Worm (Caenorhabditis elegans) whole organism, mixed stage, embryonic: ENCODE data around the gene ret-1.
A peak's percentile ranks its signal among the peaks of the same experiment; 100 is the strongest.
"Not testable (repeated sequence)": the region's sequence is repeated elsewhere in the genome, so short reads cannot be mapped to it uniquely, and the experiment has no call there.

Experiments
- M03D4.4 ChIP-seq: sonication (generic microtip); optimal IDR thresholded peaks from 2 replicates; lab custom pipeline; 2017; ENCODE audit warnings: mild to moderate bottlenecking, missing genetic modification characterization, missing compliant biosample characterization
- bed-3 ChIP-seq: fragments of 200-800 bp; sonication (Bioruptor generic); optimal IDR thresholded peaks from 3 replicates; lab custom pipeline; 2018; ENCODE audit warnings: mild to moderate bottlenecking, missing genetic modification characterization, moderate library complexity, missing compliant biosample characterization
- blmp-1 ChIP-seq: fragments of 150-350 bp; optimal IDR thresholded peaks from 2 replicates; lab custom pipeline; 2014; ENCODE audit warnings: missing biosample characterization, missing genetic modification characterization
- ceh-39 ChIP-seq: fragments of 150-350 bp; optimal IDR thresholded peaks from 2 replicates; lab custom pipeline; 2014; ENCODE audit warnings: missing biosample characterization, missing genetic modification characterization
- ceh-43 ChIP-seq: fragments of 200-800 bp; sonication (Bioruptor generic); optimal IDR thresholded peaks from 2 replicates; lab custom pipeline; 2018; ENCODE audit warnings: mild to moderate bottlenecking, missing genetic modification characterization, moderate library complexity, missing compliant biosample characterization
- ceh-83 ChIP-seq: fragments of 200-800 bp; sonication (Bioruptor generic); optimal IDR thresholded peaks from 2 replicates; lab custom pipeline; 2018; ENCODE audit warnings: mild to moderate bottlenecking, missing genetic modification characterization, missing compliant biosample characterization
- cnd-1 ChIP-seq: fragments of 200-800 bp; sonication (Bioruptor generic); optimal IDR thresholded peaks from 2 replicates; lab custom pipeline; 2018; ENCODE audit warnings: mild to moderate bottlenecking, missing genetic modification characterization, missing compliant biosample characterization
- drap-1 ChIP-seq: fragments of 200-800 bp; sonication (Bioruptor generic); optimal IDR thresholded peaks from 3 replicates; lab custom pipeline; 2018; ENCODE audit warnings: mild to moderate bottlenecking, missing genetic modification characterization, missing compliant biosample characterization
- elt-1 ChIP-seq: sonication (generic microtip); optimal IDR thresholded peaks from 2 replicates; lab custom pipeline; 2017; ENCODE audit warnings: missing genetic modification characterization, mild to moderate bottlenecking, missing compliant biosample characterization, antibody characterized with exemption, moderate library complexity, borderline replicate concordance; ENCODE audit not compliant: insufficient read depth
- elt-3 ChIP-seq: fragments of 150-350 bp; optimal IDR thresholded peaks from 2 replicates; lab custom pipeline; 2014; ENCODE audit warnings: missing biosample characterization, missing genetic modification characterization
- ham-2 ChIP-seq: fragments of 200-800 bp; sonication (Bioruptor generic); optimal IDR thresholded peaks from 2 replicates; lab custom pipeline; 2018; ENCODE audit warnings: mild to moderate bottlenecking, missing genetic modification characterization, missing compliant biosample characterization
- hlh-1 ChIP-seq: fragments of 150-350 bp; optimal IDR thresholded peaks from 2 replicates; lab custom pipeline; 2014; ENCODE audit warnings: missing biosample characterization, missing genetic modification reagents, missing genetic modification characterization
- lin-13 ChIP-seq: fragments of 150-350 bp; optimal IDR thresholded peaks from 2 replicates; lab custom pipeline; 2014; ENCODE audit warnings: missing biosample characterization, missing genetic modification characterization
- lin-32 ChIP-seq: fragments of 200-800 bp; sonication (Bioruptor generic); optimal IDR thresholded peaks from 2 replicates; lab custom pipeline; 2018; ENCODE audit warnings: mild to moderate bottlenecking, missing genetic modification characterization, missing compliant biosample characterization
- lsy-2 ChIP-seq: fragments of 150-350 bp; optimal IDR thresholded peaks from 2 replicates; lab custom pipeline; 2014; ENCODE audit warnings: missing biosample characterization, missing genetic modification characterization
- mep-1 ChIP-seq: fragments of 150-350 bp; optimal IDR thresholded peaks from 2 replicates; lab custom pipeline; 2017; ENCODE audit warnings: missing biosample characterization, missing genetic modification reagents, missing genetic modification characterization, inconsistent platforms
- mls-2 ChIP-seq: sonication (generic microtip); optimal IDR thresholded peaks from 2 replicates; lab custom pipeline; 2016; ENCODE audit warnings: mild to moderate bottlenecking, missing genetic modification characterization, moderate library complexity, missing compliant biosample characterization
- nhr-12 ChIP-seq: fragments of 150-350 bp; optimal IDR thresholded peaks from 2 replicates; lab custom pipeline; 2014; ENCODE audit warnings: missing biosample characterization, missing genetic modification characterization
- nhr-2 ChIP-seq: fragments of 150-350 bp; optimal IDR thresholded peaks from 2 replicates; lab custom pipeline; 2014; ENCODE audit warnings: missing biosample characterization, missing genetic modification characterization
- nhr-237 ChIP-seq: fragments of 150-350 bp; optimal IDR thresholded peaks from 2 replicates; lab custom pipeline; 2014; ENCODE audit warnings: missing biosample characterization, missing genetic modification characterization
- nhr-28 ChIP-seq: fragments of 150-350 bp; optimal IDR thresholded peaks from 2 replicates; lab custom pipeline; 2014; ENCODE audit warnings: missing biosample characterization, missing genetic modification characterization
- nhr-76 ChIP-seq: sonication (generic microtip); optimal IDR thresholded peaks from 2 replicates; lab custom pipeline; 2017; ENCODE audit warnings: missing biosample characterization, missing genetic modification characterization
- pha-4 ChIP-seq: fragments of 150-350 bp; optimal IDR thresholded peaks from 2 replicates; lab custom pipeline; 2018; ENCODE audit warnings: missing biosample characterization, missing genetic modification reagents, missing genetic modification characterization
- sem-2 ChIP-seq: fragments of 200-800 bp; sonication (Bioruptor generic); optimal IDR thresholded peaks from 2 replicates; lab custom pipeline; 2018; ENCODE audit warnings: mild to moderate bottlenecking, missing genetic modification characterization, missing compliant biosample characterization
- snpc-4 ChIP-seq: fragments of 150-350 bp; optimal IDR thresholded peaks from 2 replicates; lab custom pipeline; 2014; ENCODE audit warnings: missing biosample characterization, missing genetic modification characterization
- sptf-1 ChIP-seq: sonication (generic microtip); optimal IDR thresholded peaks from 2 replicates; lab custom pipeline; 2017; ENCODE audit warnings: mild to moderate bottlenecking, missing genetic modification characterization, moderate library complexity, missing compliant biosample characterization
- tbx-8 ChIP-seq: fragments of 200-800 bp; sonication (Bioruptor generic); optimal IDR thresholded peaks from 2 replicates; lab custom pipeline; 2018; ENCODE audit warnings: mild to moderate bottlenecking, missing genetic modification characterization, moderate library complexity, missing compliant biosample characterization
- unc-120 ChIP-seq: sonication (generic microtip); optimal IDR thresholded peaks from 2 replicates; lab custom pipeline; 2017; ENCODE audit warnings: missing genetic modification characterization, missing compliant biosample characterization; ENCODE audit not compliant: poor library complexity, severe bottlenecking
- unc-39 ChIP-seq: fragments of 150-350 bp; optimal IDR thresholded peaks from 2 replicates; lab custom pipeline; 2014; ENCODE audit warnings: missing biosample characterization, missing genetic modification characterization
- unc-62 ChIP-seq: fragments of 150-350 bp; optimal IDR thresholded peaks from 2 replicates; lab custom pipeline; 2014; ENCODE audit warnings: missing biosample characterization, missing genetic modification reagents, missing genetic modification characterization
- zip-8 ChIP-seq: fragments of 150-350 bp; optimal IDR thresholded peaks from 2 replicates; lab custom pipeline; 2014; ENCODE audit warnings: missing biosample characterization, missing genetic modification characterization
- ztf-11 ChIP-seq: fragments of 150-350 bp; optimal IDR thresholded peaks from 2 replicates; lab custom pipeline; 2014; ENCODE audit warnings: missing biosample characterization, missing genetic modification characterization

The ret-1 gene

DNA sequence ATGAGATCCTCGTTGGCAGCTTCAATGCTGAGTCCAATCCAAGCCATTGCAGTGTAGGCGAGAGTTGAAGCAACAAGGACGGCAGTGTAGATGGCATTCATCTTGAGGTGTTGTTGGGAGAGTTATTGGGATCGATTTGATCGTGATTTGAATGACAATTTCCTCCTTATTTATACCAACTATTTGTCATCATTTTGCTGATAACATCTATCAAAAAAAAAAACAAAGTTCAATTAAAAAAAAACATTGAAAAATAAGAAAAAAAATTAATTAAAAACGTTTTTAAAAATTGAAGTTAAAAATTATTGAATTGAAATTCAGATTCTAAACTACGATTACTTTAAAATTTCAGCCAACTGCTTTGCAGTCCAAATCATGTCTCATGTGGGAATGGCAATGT is 20.3 kb downstream of the ret-1 start, which contains the start of gene nspa-8:
TSS of gene nspa-8 (minus strand) at position 101 of the 400 bp plus-strand sequence.
- not testable (repeated sequence) for TF ChIP-seq sptf-1, elt-3, M03D4.4 (tag; lab: Kevin White, UChicago)
- TF ChIP-seq, all 35 proteins: peak for 0; not testable (repeated sequence) for 35

- TF ChIP-seq sem-2 (no peak), blmp-1 (no peak), nhr-76 (no peak), mep-1 (tag; lab: Kevin White, UChicago) (no peak), lin-13 (no peak), ceh-43 (no peak), tbx-8 (GFP tag; lab: Kevin White, UChicago) (no peak), bed-3 (no peak), mls-2 (tag; lab: Kevin White, UChicago) (no peak), nhr-28 (no peak), ceh-39 (tag; lab: Kevin White, UChicago) (no peak), unc-62 (GFP tag; lab: Kevin White, UChicago) (no peak), nhr-2 (no peak), snpc-4 (no peak), elt-3 (tag; lab: Kevin White, UChicago) (no peak), hlh-1 (tag; lab: Kevin White, UChicago) (no peak), pha-4 (tag; lab: Kevin White, UChicago) (no peak), zip-8 (tag; lab: Kevin White, UChicago) (no peak), nhr-12 (tag; lab: Kevin White, UChicago) (no peak)
These were observed 23.1 kb downstream of the ret-1 start, which contains the start of gene W06A7.4 for ce11 chrV:14824124-14824523. Gene W06A7.4, plus strand, starts transcription at chrV:14824424.

- TF ChIP-seq bed-3 (no peak), pha-4 (tag; lab: Kevin White, UChicago) (no peak), nhr-2 (no peak), ham-2 (GFP tag; lab: Kevin White, UChicago) (no peak), sptf-1 (tag; lab: Kevin White, UChicago) (no peak), unc-39 (no peak), elt-1 (no peak), ztf-11 (tag; lab: Kevin White, UChicago) (no peak), ceh-83 (GFP tag; lab: Kevin White, UChicago) (no peak), drap-1 (no peak), M03D4.4 (tag; lab: Kevin White, UChicago) (no peak), nhr-237 (tag; lab: Kevin White, UChicago) (no peak), mls-2 (tag; lab: Kevin White, UChicago) (no peak), sem-2 (no peak), lsy-2 (tag; lab: Kevin White, UChicago) (no peak), lin-13 (no peak), cnd-1 (tag; lab: Kevin White, UChicago) (no peak), snpc-4 (no peak), ceh-43 (no peak), lin-32 (GFP tag; lab: Kevin White, UChicago) (no peak)
These were observed 25.7 kb downstream of the ret-1 start, which contains the start of gene W06A7.2 for ce11 chrV:14821553-14821952. Gene W06A7.2, plus strand, starts transcription at chrV:14821853.

DNA sequence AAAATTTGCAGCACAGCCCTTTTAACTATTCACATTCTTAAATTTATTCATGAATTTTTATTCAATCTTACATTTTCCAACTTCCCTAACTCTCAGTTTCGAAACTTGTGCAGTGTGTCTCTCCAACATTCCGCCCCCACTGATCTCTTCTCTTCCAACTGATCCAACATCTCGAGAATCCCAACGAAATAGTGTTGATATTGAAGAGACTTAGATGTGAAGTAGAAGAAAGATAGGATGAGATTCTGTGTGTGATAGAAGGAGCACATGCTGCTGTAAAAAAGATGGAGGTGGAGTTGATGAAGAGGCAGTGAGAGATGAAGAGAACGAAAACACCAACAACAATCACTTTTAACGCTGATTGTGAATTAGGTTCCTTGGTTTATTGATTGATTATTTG is 26.9 kb downstream of the ret-1 start:
- TF ChIP-seq hlh-1 (tag; lab: Kevin White, UChicago) (peak; percentile 71), elt-3 (tag; lab: Kevin White, UChicago) (no peak), nhr-237 (tag; lab: Kevin White, UChicago) (no peak), bed-3 (no peak), tbx-8 (GFP tag; lab: Kevin White, UChicago) (no peak), nhr-12 (tag; lab: Kevin White, UChicago) (no peak), ceh-43 (no peak), unc-120 (tag; lab: Kevin White, UChicago) (peak; percentile 32), M03D4.4 (tag; lab: Kevin White, UChicago) (no peak), lin-13 (no peak), elt-1 (no peak), blmp-1 (no peak), snpc-4 (no peak), ceh-83 (GFP tag; lab: Kevin White, UChicago) (no peak), unc-62 (GFP tag; lab: Kevin White, UChicago) (peak; percentile 13)

ce11 chrV:14815500-14815899 is 31.7 kb downstream of the ret-1 start, which contains the start of gene rin-1:
Gene rin-1, minus strand, starts transcription at chrV:14815600.
- TF ChIP-seq bed-3: no peak
- no peak for TF ChIP-seq unc-120 (tag; lab: Kevin White, UChicago)
- no peak for TF ChIP-seq nhr-2
- no peak for TF ChIP-seq hlh-1 (tag; lab: Kevin White, UChicago)
- TF ChIP-seq mls-2 (tag; lab: Kevin White, UChicago): no peak
- no peak for TF ChIP-seq elt-3 (tag; lab: Kevin White, UChicago)
- TF ChIP-seq snpc-4: no peak
- TF ChIP-seq ham-2 (GFP tag; lab: Kevin White, UChicago): no peak
- TF ChIP-seq, all 35 proteins: peak for 0
